Fruit fly (Drosophila melanogaster) whole organism, pupa: ENCODE data around the gene CG31988.

Experiments used
- CG17806 ChIP-seq: fragments of 200-800 bp; sonication (Bioruptor generic); optimal IDR thresholded peaks from 2 replicates; lab custom pipeline; 2018; ENCODE audit warnings: missing biosample characterization, mild to moderate bottlenecking, missing genetic modification characterization, moderate library complexity
- EcR ChIP-seq: fragments of 200-800 bp; sonication (Bioruptor generic); optimal IDR thresholded peaks from 3 replicates; lab custom pipeline; 2019; ENCODE audit warnings: missing biosample characterization, missing genetic modification characterization, mild to moderate bottlenecking, moderate library complexity, missing genetic modification reagents
- Pif1A ChIP-seq: fragments of 200-800 bp; sonication (Bioruptor generic); optimal IDR thresholded peaks from 3 replicates; lab custom pipeline; 2016; ENCODE audit warnings: missing biosample characterization, missing genetic modification characterization

DNA sequence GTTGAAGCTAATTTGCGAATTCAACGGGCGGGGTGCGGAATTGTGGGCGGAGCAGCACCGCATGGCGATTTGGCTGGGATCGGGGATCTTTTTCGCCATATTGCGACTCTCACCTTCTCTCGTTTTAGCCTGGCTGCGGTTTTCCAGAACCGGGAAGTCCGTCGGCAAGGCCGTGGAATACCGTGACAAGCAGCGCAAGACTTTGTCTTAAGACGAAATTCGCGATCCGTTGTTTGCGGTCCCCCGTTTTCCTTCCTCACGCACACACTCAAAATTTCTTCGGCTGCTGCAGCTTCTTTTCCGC, 23.4 kb downstream of the CG31988 start:
- TF ChIP-seq EcR (GFP tag; lab: Kevin White, UChicago) = no peak
- no peak for TF ChIP-seq Pif1A (GFP tag; lab: Kevin White, UChicago)
- TF ChIP-seq CG17806 (tag; lab: Kevin White, UChicago) = no peak
